Worm (Caenorhabditis elegans) whole organism, young adult: ENCODE data around the gene C38D9.8.

ENCODE experiments used
- B0035.1 ChIP-seq: sonication (generic microtip); optimal IDR thresholded peaks from 2 replicates; lab custom pipeline; 2016; ENCODE audit warnings: missing genetic modification characterization, mild to moderate bottlenecking, missing compliant biosample characterization, missing genotype, missing genetic modification reagents
- F10E7.11 ChIP-seq: sonication (generic microtip); optimal IDR thresholded peaks from 2 replicates; lab custom pipeline; 2017; ENCODE audit warnings: mild to moderate bottlenecking, missing genetic modification characterization, moderate library complexity, missing compliant biosample characterization
- F33H1.4 ChIP-seq: fragments of 200-800 bp; sonication (Bioruptor generic); IDR thresholded peaks from 2 replicates; pipeline ENCODE4 v1.3.6; 2022; ENCODE audit warnings: missing genetic modification reagents, missing genetic modification characterization, missing compliant biosample characterization
- F37B4.10 ChIP-seq: fragments of 200-800 bp; sonication (Bioruptor generic); IDR thresholded peaks from 2 replicates; pipeline ENCODE4 v1.3.6; 2022; ENCODE audit warnings: missing genetic modification characterization, missing compliant biosample characterization
- F39B2.1 ChIP-seq: fragments of 200-800 bp; sonication (Bioruptor generic); IDR thresholded peaks from 2 replicates; pipeline ENCODE4 v1.3.6; 2022; ENCODE audit warnings: missing genetic modification reagents, missing genetic modification characterization, missing compliant biosample characterization
- F52B5.7 ChIP-seq: sonication (generic microtip); optimal IDR thresholded peaks from 2 replicates; lab custom pipeline; 2016; ENCODE audit warnings: mild to moderate bottlenecking, missing genetic modification characterization, missing compliant biosample characterization
- attf-3 ChIP-seq: fragments of 200-800 bp; sonication (Bioruptor generic); conservative IDR thresholded peaks from 2 replicates; pipeline ENCODE4 v1.3.6; 2022; ENCODE audit warnings: missing genetic modification reagents, missing genetic modification characterization, missing compliant biosample characterization
- attf-5 ChIP-seq: fragments of 200-800 bp; sonication (Bioruptor generic); optimal IDR thresholded peaks from 2 replicates; lab custom pipeline; 2018; ENCODE audit warnings: mild to moderate bottlenecking, missing genetic modification characterization, missing compliant biosample characterization
- ccch-3 ChIP-seq: fragments of 200-800 bp; sonication (Bioruptor generic); optimal IDR thresholded peaks from 2 replicates; lab custom pipeline; 2018; ENCODE audit warnings: mild to moderate bottlenecking, missing genetic modification characterization, missing compliant biosample characterization
- ceh-91 ChIP-seq: fragments of 200-800 bp; sonication (Bioruptor generic); IDR thresholded peaks from 2 replicates; pipeline ENCODE4 v1.3.6; 2022; ENCODE audit warnings: missing genetic modification reagents, missing genetic modification characterization, missing compliant biosample characterization
- dox-1 ChIP-seq: fragments of 200-800 bp; sonication (Bioruptor generic); IDR thresholded peaks from 2 replicates; pipeline ENCODE4 v1.3.6; 2022; ENCODE audit warnings: missing genetic modification reagents, missing genetic modification characterization, missing compliant biosample characterization
- dpff-1 ChIP-seq: sonication (generic microtip); optimal IDR thresholded peaks from 2 replicates; lab custom pipeline; 2017; ENCODE audit warnings: mild to moderate bottlenecking, missing genetic modification characterization, missing compliant biosample characterization
- efl-1 ChIP-seq: fragments of 150-350 bp; optimal IDR thresholded peaks from 2 replicates; lab custom pipeline; 2014; ENCODE audit warnings: missing biosample characterization, missing genetic modification reagents, missing genetic modification characterization
- ekl-4 ChIP-seq: fragments of 200-800 bp; sonication (Bioruptor generic); IDR thresholded peaks from 2 replicates; pipeline ENCODE4 v1.3.6; 2022; ENCODE audit warnings: missing genetic modification reagents, missing genetic modification characterization, missing compliant biosample characterization
- fkh-3 ChIP-seq: sonication (generic microtip); optimal IDR thresholded peaks from 2 replicates; lab custom pipeline; 2016; ENCODE audit warnings: mild to moderate bottlenecking, missing genetic modification characterization, missing compliant biosample characterization
- gei-17 ChIP-seq: fragments of 200-800 bp; sonication (Bioruptor generic); optimal IDR thresholded peaks from 2 replicates; lab custom pipeline; 2018; ENCODE audit warnings: mild to moderate bottlenecking, missing genetic modification characterization, missing compliant biosample characterization
- let-526 ChIP-seq: fragments of 200-800 bp; sonication (Bioruptor generic); IDR thresholded peaks from 2 replicates; pipeline ENCODE4 v1.3.6; 2022; ENCODE audit warnings: missing genetic modification reagents, missing genetic modification characterization, missing compliant biosample characterization
- lin-40 ChIP-seq: sonication (generic microtip); optimal IDR thresholded peaks from 2 replicates; lab custom pipeline; 2016; ENCODE audit warnings: missing genetic modification characterization, mild to moderate bottlenecking, missing compliant biosample characterization, missing genotype, missing genetic modification reagents
- lin-54 ChIP-seq: fragments of 200-800 bp; sonication (Bioruptor generic); optimal IDR thresholded peaks from 2 replicates; lab custom pipeline; 2018; ENCODE audit warnings: mild to moderate bottlenecking, missing genetic modification characterization, missing compliant biosample characterization
- lsl-1 ChIP-seq: fragments of 200-800 bp; sonication (Bioruptor generic); optimal IDR thresholded peaks from 2 replicates; lab custom pipeline; 2018; ENCODE audit warnings: mild to moderate bottlenecking, missing genetic modification characterization, moderate library complexity, missing compliant biosample characterization
- lsy-27 ChIP-seq: sonication (generic microtip); optimal IDR thresholded peaks from 2 replicates; lab custom pipeline; 2017; ENCODE audit warnings: missing genetic modification characterization, mild to moderate bottlenecking, missing compliant biosample characterization, antibody characterized with exemption, missing genotype, borderline replicate concordance; ENCODE audit not compliant: insufficient read depth
- madf-10 ChIP-seq: sonication (generic microtip); optimal IDR thresholded peaks from 2 replicates; lab custom pipeline; 2016; ENCODE audit warnings: mild to moderate bottlenecking, missing genetic modification characterization, missing compliant biosample characterization
- madf-3 ChIP-seq: fragments of 200-800 bp; sonication (Bioruptor generic); IDR thresholded peaks from 2 replicates; pipeline ENCODE4 v1.3.6; 2022; ENCODE audit warnings: missing genetic modification reagents, missing genetic modification characterization, missing compliant biosample characterization
- nfyb-1 ChIP-seq: fragments of 200-800 bp; sonication (Bioruptor generic); IDR thresholded peaks from 2 replicates; pipeline ENCODE4 v1.3.6; 2022; ENCODE audit warnings: missing genetic modification reagents, missing genetic modification characterization, missing compliant biosample characterization
- nhr-179 ChIP-seq: sonication (generic microtip); optimal IDR thresholded peaks from 2 replicates; lab custom pipeline; 2016; ENCODE audit warnings: mild to moderate bottlenecking, missing genetic modification characterization, missing compliant biosample characterization
- nhr-80 ChIP-seq: sonication (generic microtip); optimal IDR thresholded peaks from 2 replicates; lab custom pipeline; 2016; ENCODE audit warnings: missing genetic modification characterization, missing compliant biosample characterization
- rcor-1 ChIP-seq: fragments of 200-800 bp; sonication (Bioruptor generic); IDR thresholded peaks from 2 replicates; pipeline ENCODE4 v1.3.6; 2022; ENCODE audit warnings: missing genetic modification reagents, missing genetic modification characterization, missing compliant biosample characterization
- sdz-38 ChIP-seq: sonication (generic microtip); optimal IDR thresholded peaks from 2 replicates; lab custom pipeline; 2016; ENCODE audit warnings: missing genotype, missing genetic modification characterization, missing compliant biosample characterization
- snpc-4 ChIP-seq, 5 experiments: fragments of 150-350 bp in 1 of 5; sonication (generic microtip) in 4 of 5; optimal IDR thresholded peaks; 2 replicates each; lab custom pipeline; 2014 to 2018; ENCODE audit warnings: missing genetic modification characterization in 5 of 5, missing biosample characterization in 3 of 5, antibody characterized with exemption in 2 of 5, mild to moderate bottlenecking in 2 of 5, missing compliant biosample characterization in 2 of 5, missing genotype in 2 of 5, moderate library complexity in 2 of 5, missing genetic modification reagents in 1 of 5
- unc-130 ChIP-seq: sonication (generic microtip); optimal IDR thresholded peaks from 2 replicates; lab custom pipeline; 2016; ENCODE audit warnings: missing genetic modification reagents, missing genetic modification characterization, missing compliant biosample characterization
- ztf-18 ChIP-seq: sonication (generic microtip); optimal IDR thresholded peaks from 2 replicates; lab custom pipeline; 2016; ENCODE audit warnings: missing genotype, mild to moderate bottlenecking, missing genetic modification characterization, missing compliant biosample characterization
- ztf-26 ChIP-seq: sonication (generic microtip); optimal IDR thresholded peaks from 2 replicates; lab custom pipeline; 2017; ENCODE audit warnings: missing genetic modification characterization, missing compliant biosample characterization
- ztf-28 ChIP-seq: fragments of 200-800 bp; sonication (Bioruptor generic); IDR thresholded peaks from 2 replicates; pipeline ENCODE4 v1.3.6; 2022; ENCODE audit warnings: missing genetic modification reagents, missing genetic modification characterization, missing compliant biosample characterization
- ztf-3 ChIP-seq: fragments of 200-800 bp; sonication (Bioruptor generic); optimal IDR thresholded peaks from 2 replicates; lab custom pipeline; 2018; ENCODE audit warnings: mild to moderate bottlenecking, missing genetic modification characterization, missing compliant biosample characterization

Gene C38D9.8

ce11 chrV:17566850-17567249 lies 14.2 kb upstream of the C38D9.8 start, which contains the start of gene C38D9.2:
TSS of gene C38D9.2 (plus strand) at chrV:17567150.
- TF ChIP-seq ztf-3 (GFP tag; lab: Kevin White, UChicago) (no peak), gei-17 (no peak), ekl-4 (no peak), F37B4.10 (no peak), ceh-91 (GFP tag; lab: Robert Waterston, UW) (no peak), ccch-3 (no peak), dox-1 (GFP tag; lab: Robert Waterston, UW) (no peak), lin-40 (tag; lab: Kevin White, UChicago) (no peak), attf-3 (GFP tag; lab: Robert Waterston, UW) (no peak), dpff-1 (tag; lab: Kevin White, UChicago) (no peak), B0035.1 (tag; lab: Kevin White, UChicago) (no peak), lsl-1 (GFP tag; lab: Kevin White, UChicago) (no peak), nfyb-1 (GFP tag; lab: Robert Waterston, UW) (no peak), unc-130 (no peak), efl-1 (no peak), F33H1.4 (GFP tag; lab: Robert Waterston, UW) (no peak), ztf-26 (no peak)

DNA sequence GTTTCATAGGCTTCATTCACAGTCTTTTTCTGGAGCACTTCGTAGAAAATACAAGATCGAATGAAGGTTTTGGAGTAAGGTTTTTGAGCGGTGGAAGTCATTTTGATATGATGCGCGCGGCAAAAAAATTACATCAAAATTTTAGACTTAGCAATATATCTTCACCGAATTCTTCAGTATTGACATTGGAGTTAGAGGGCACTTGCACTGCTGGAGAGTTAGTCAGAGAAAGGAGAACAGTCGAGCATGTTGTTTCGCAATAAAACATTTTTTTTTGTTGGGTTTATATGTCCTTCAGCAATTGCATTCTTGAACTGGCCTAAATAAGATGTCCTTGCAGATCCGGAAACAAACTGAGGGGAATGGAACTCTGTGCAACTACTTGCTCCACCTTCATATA lies 13.2 kb upstream of the C38D9.8 start, which contains the start of gene fbxa-171:
fbxa-171 (minus strand) TSS at position 101 of the 400 bp plus-strand sequence.
- TF ChIP-seq let-526 (GFP tag; lab: Robert Waterston, UW) (no peak), ztf-28 (GFP tag; lab: Robert Waterston, UW) (no peak)

- no peak for TF ChIP-seq F33H1.4 (GFP tag; lab: Robert Waterston, UW)
These were observed 6.3 kb upstream of the C38D9.8 start, which contains the start of gene fbxa-172 for ce11 chrV:17558946-17559345. TSS of gene fbxa-172 (plus strand) at chrV:17559246.

DNA sequence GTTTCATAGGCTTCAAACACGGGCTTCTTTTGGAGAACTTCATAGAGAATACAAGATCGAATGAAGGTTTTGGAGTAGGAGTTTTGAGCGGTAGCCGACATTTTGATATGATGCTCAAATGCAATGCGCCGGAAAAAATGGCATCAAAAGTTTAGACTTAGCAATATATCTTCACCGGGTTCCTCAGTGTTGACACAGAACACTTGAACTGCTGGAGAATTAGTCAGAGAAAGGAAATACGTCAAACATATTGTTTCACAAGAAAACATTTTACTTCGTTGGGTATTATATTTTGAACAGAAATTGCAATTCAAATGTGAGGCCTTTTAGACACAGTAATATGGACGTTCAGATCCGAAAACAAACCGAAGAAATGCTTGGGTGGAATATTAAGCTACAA lies 5.7 kb upstream of the C38D9.8 start, which contains the start of gene fbxa-174:
fbxa-174 (minus strand) TSS at position 101 of the 400 bp plus-strand sequence.
- TF ChIP-seq sdz-38 (tag; lab: Kevin White, UChicago) = no peak
- TF ChIP-seq lsl-1 (GFP tag; lab: Kevin White, UChicago) = no peak
- no peak for TF ChIP-seq lin-54 (GFP tag; lab: Kevin White, UChicago)
- TF ChIP-seq ztf-18 (tag; lab: Kevin White, UChicago) = no peak
- TF ChIP-seq F37B4.10 = no peak
- no peak for TF ChIP-seq F10E7.11 (tag; lab: Kevin White, UChicago)
- no peak for TF ChIP-seq fkh-3 (tag; lab: Kevin White, UChicago)

ce11 chrV:17551396-17551795 lies 1.3 kb downstream of the C38D9.8 start:
- TF ChIP-seq ztf-28 (GFP tag; lab: Robert Waterston, UW) (no peak), madf-3 (no peak), madf-10 (no peak), ztf-18 (tag; lab: Kevin White, UChicago) (no peak), nhr-179 (tag; lab: Kevin White, UChicago) (no peak), F52B5.7 (tag; lab: Kevin White, UChicago) (no peak), rcor-1 (GFP tag; lab: Robert Waterston, UW) (no peak)
- TF ChIP-seq, all 124 proteins: peak for 0

DNA sequence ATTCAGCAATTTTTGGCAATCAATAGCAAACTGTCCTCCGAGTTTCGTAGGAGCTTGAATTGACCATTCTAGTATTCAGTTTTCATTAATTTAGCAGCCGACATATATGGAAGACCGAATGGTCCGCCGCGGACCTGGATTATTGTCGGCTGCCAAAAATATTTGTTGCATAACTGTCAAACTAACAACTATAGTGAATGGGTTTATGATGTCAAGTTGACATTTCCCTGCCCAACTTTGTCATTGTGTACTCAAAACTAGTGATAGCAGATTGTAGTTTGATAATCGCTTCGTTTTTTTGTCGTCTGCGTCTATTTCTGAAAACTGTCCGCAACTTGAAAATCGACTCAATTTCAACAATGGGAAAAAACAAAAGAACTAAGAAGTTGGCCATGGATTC lies 3.3 kb downstream of the C38D9.8 start, which contains the start of gene fbxa-176:
fbxa-176 (plus strand) TSS at position 314 of the 400 bp plus-strand sequence.
- peak; percentile 20 for TF ChIP-seq attf-5 (GFP tag; lab: Kevin White, UChicago)
- no peak for TF ChIP-seq F39B2.1
- no peak for TF ChIP-seq snpc-4 (GFP tag; optimal IDR thresholded peaks at IDR 0.05; lab: Kevin White, UChicago)
- TF ChIP-seq snpc-4 (tag; optimal IDR thresholded peaks at IDR 0.05; lab: Kevin White, UChicago) = peak; percentile 46 to 88 (median 77)
- no peak for TF ChIP-seq rcor-1 (GFP tag; lab: Robert Waterston, UW)
- peak; percentile 73 for TF ChIP-seq nhr-80 (tag; lab: Kevin White, UChicago)
- TF ChIP-seq lsy-27 (tag; lab: Kevin White, UChicago) = no peak
